In the genomic region with DNA sequence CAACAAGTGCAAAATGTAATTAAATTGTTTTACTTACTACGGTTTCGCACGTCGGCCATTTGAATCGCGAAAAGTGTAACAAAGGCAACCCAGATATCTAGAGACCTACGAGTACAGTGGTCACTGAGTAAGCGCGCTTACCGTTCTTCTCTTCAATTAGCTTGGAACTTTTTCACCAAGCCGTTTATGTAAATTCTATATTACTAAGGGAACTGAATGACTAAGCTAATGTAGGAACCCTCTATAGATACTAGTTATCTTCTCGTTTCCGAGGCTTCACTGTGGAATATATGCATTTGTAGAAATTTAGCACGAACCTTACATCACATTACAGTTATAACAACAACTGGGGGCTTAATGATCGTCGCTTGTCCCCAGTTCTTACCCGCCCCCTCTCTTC, we compare ENCODE assay signal across 1 fruit fly cellular context.
A peak's percentile ranks its signal among the peaks of the same experiment; 100 is the strongest.
TF ChIP-seq lines count a peak whose summit lies in the region.

No protein-coding gene starts in this region.

TF ChIP-seq in whole organism, embryonic, 481 proteins besides CTCF, POLR2A, EP300 and RAD21 (continued from another document and continues in another):
- no peak for TF ChIP-seq CG12155 (GFP tag; optimal IDR thresholded peaks at IDR 0.05; lab: Kevin White, UChicago)
- no peak for TF ChIP-seq Six4 (GFP tag; optimal IDR thresholded peaks at IDR 0.05; lab: Kevin White, UChicago)
- no peak for TF ChIP-seq z (GFP tag; IDR thresholded peaks at IDR 0.05; lab: Robert Waterston, UW)
- TF ChIP-seq sisA (GFP tag; IDR thresholded peaks at IDR 0.05; lab: Robert Waterston, UW): peak; percentile 47
- peak; percentile 18 for TF ChIP-seq NfI (GFP tag; optimal IDR thresholded peaks at IDR 0.05; lab: Kevin White, UChicago)
- TF ChIP-seq tin (GFP tag; optimal IDR thresholded peaks at IDR 0.05; lab: Kevin White, UChicago): no peak
- TF ChIP-seq chm (GFP tag; IDR thresholded peaks at IDR 0.05; lab: Robert Waterston, UW): peak; percentile 35; the same call in 1 of the 2 replicates
- no peak for TF ChIP-seq Max (GFP tag; optimal IDR thresholded peaks at IDR 0.05; lab: Kevin White, UChicago)
- TF ChIP-seq bowl (GFP tag; IDR thresholded peaks at IDR 0.05; lab: Robert Waterston, UW): no peak
- peak; percentile 28 for TF ChIP-seq Xbp1 (GFP tag; optimal IDR thresholded peaks at IDR 0.05; lab: Kevin White, UChicago)
- 0 out of 3 replicates have a peak, but pooled peaks have one; percentile 26 for TF ChIP-seq CG34422 (GFP tag; IDR thresholded peaks at IDR 0.05; lab: Robert Waterston, UW)
- TF ChIP-seq so (GFP tag; IDR thresholded peaks at IDR 0.05; lab: Robert Waterston, UW): no peak
- peak; percentile 28 for TF ChIP-seq phol (tag; optimal IDR thresholded peaks at IDR 0.05; lab: Kevin White, UChicago)
- no peak for TF ChIP-seq CG2875 (GFP tag; optimal IDR thresholded peaks at IDR 0.05; lab: Kevin White, UChicago)
- TF ChIP-seq CG5245 (GFP tag; optimal IDR thresholded peaks at IDR 0.05; lab: Kevin White, UChicago): peak; percentile 8
- peak; percentile 21; the same call in 1 of the 3 replicates for TF ChIP-seq Aef1 (GFP tag; IDR thresholded peaks at IDR 0.05; lab: Robert Waterston, UW)
- TF ChIP-seq CG7271 (tag; optimal IDR thresholded peaks at IDR 0.05; lab: Kevin White, UChicago): no peak
- no peak for TF ChIP-seq Dip3 (GFP tag; optimal IDR thresholded peaks at IDR 0.05; lab: Kevin White, UChicago)
- no peak for TF ChIP-seq fu2 (GFP tag; optimal IDR thresholded peaks at IDR 0.05; lab: Kevin White, UChicago)
- peak; percentile 51; the same call in 1 of the 2 replicates for TF ChIP-seq sens-2 (GFP tag; IDR thresholded peaks at IDR 0.05; lab: Robert Waterston, UW)
- TF ChIP-seq dysf (GFP tag; IDR thresholded peaks at IDR 0.05; lab: Robert Waterston, UW): peak; percentile 69
- TF ChIP-seq HHEX (GFP tag; optimal IDR thresholded peaks at IDR 0.05; lab: Kevin White, UChicago): peak; percentile 26
- peak; percentile 3 for TF ChIP-seq CG4854 (GFP tag; optimal IDR thresholded peaks at IDR 0.05; lab: Kevin White, UChicago)
- no peak for TF ChIP-seq tap (tag; optimal IDR thresholded peaks at IDR 0.05; lab: Kevin White, UChicago)
- no peak for TF ChIP-seq peb (GFP tag; IDR thresholded peaks at IDR 0.05; lab: Robert Waterston, UW)
- TF ChIP-seq Sox100B (GFP tag; optimal IDR thresholded peaks at IDR 0.05; lab: Kevin White, UChicago): no peak
- peak in 1 of 2 experiments; percentile 3 for TF ChIP-seq chif (GFP tag; optimal IDR thresholded peaks at IDR 0.05; lab: Kevin White, UChicago)
- TF ChIP-seq nmo (GFP tag; optimal IDR thresholded peaks at IDR 0.05; lab: Kevin White, UChicago): no peak
- no peak for TF ChIP-seq fd102C (GFP tag; optimal IDR thresholded peaks at IDR 0.05; lab: Kevin White, UChicago)
- TF ChIP-seq Adf1 (GFP tag; IDR thresholded peaks at IDR 0.05; lab: Robert Waterston, UW): no peak
- TF ChIP-seq nau (GFP tag; optimal IDR thresholded peaks at IDR 0.05; lab: Kevin White, UChicago): no peak
- TF ChIP-seq ttk (GFP tag; IDR thresholded peaks at IDR 0.05; lab: Robert Waterston, UW): peak; percentile 35
- TF ChIP-seq jumu (GFP tag; optimal IDR thresholded peaks at IDR 0.05; lab: Kevin White, UChicago): peak; percentile 2
- peak; percentile 31; the same call in 1 of the 2 replicates for TF ChIP-seq ranshi (GFP tag; IDR thresholded peaks at IDR 0.05; lab: Robert Waterston, UW)
- TF ChIP-seq CG2129 (GFP tag; IDR thresholded peaks at IDR 0.05; lab: Robert Waterston, UW; ENCODE audit: partially characterized antibody): no peak
- no peak for TF ChIP-seq CG30403 (GFP tag; optimal IDR thresholded peaks at IDR 0.05; lab: Kevin White, UChicago)
- peak; percentile 37; the same call in 1 of the 2 replicates for TF ChIP-seq H2.0 (GFP tag; IDR thresholded peaks at IDR 0.05; lab: Robert Waterston, UW)
- TF ChIP-seq bab2 (GFP tag; optimal IDR thresholded peaks at IDR 0.05; lab: Kevin White, UChicago): peak; percentile 3
- TF ChIP-seq mam (GFP tag; optimal IDR thresholded peaks at IDR 0.05; lab: Kevin White, UChicago): no peak
- no peak for TF ChIP-seq GATAe (GFP tag; conservative IDR thresholded peaks at IDR 0.05; lab: Robert Waterston, UW)
- TF ChIP-seq B-H1 (GFP tag; IDR thresholded peaks at IDR 0.05; lab: Robert Waterston, UW): peak; percentile 31; the same call in 2 of the 3 replicates
- TF ChIP-seq Oli (tag; optimal IDR thresholded peaks at IDR 0.05; lab: Kevin White, UChicago): peak; percentile 41
- no peak for TF ChIP-seq Camta (GFP tag; optimal IDR thresholded peaks at IDR 0.05; lab: Kevin White, UChicago)
- no peak for TF ChIP-seq tll (GFP tag; optimal IDR thresholded peaks at IDR 0.05; lab: Kevin White, UChicago)
- 0 out of 2 replicates have a peak, but pooled peaks have one; percentile 13 for TF ChIP-seq CG32772 (GFP tag; IDR thresholded peaks at IDR 0.05; lab: Robert Waterston, UW)
- no peak for TF ChIP-seq TFAM (GFP tag; optimal IDR thresholded peaks at IDR 0.05; lab: Kevin White, UChicago)
- no peak for TF ChIP-seq gcm (GFP tag; optimal IDR thresholded peaks at IDR 0.05; lab: Kevin White, UChicago)
- 0 out of 3 replicates have a peak, but pooled peaks have one; percentile 36 for TF ChIP-seq CG11456 (GFP tag; IDR thresholded peaks at IDR 0.05; lab: Robert Waterston, UW)
- TF ChIP-seq nom (GFP tag; optimal IDR thresholded peaks at IDR 0.05; lab: Kevin White, UChicago): no peak
- TF ChIP-seq CG7839 (tag; optimal IDR thresholded peaks at IDR 0.05; lab: Kevin White, UChicago): peak; percentile 45
- TF ChIP-seq Dek (tag; optimal IDR thresholded peaks at IDR 0.05; lab: Kevin White, UChicago): no peak
- TF ChIP-seq CG4820 (GFP tag; optimal IDR thresholded peaks at IDR 0.05; lab: Kevin White, UChicago): peak; percentile 16
- TF ChIP-seq CG10209 (GFP tag; optimal IDR thresholded peaks at IDR 0.05; lab: Kevin White, UChicago): no peak
- no peak for TF ChIP-seq Tbp (GFP tag; optimal IDR thresholded peaks at IDR 0.05; lab: Kevin White, UChicago)
- TF ChIP-seq zfh1 (GFP tag; IDR thresholded peaks at IDR 0.05; lab: Robert Waterston, UW): peak; percentile 60; the same call in 1 of the 3 replicates
- 0 out of 2 replicates have a peak, but pooled peaks have one; percentile 30 for TF ChIP-seq CG17328 (GFP tag; IDR thresholded peaks at IDR 0.05; lab: Robert Waterston, UW)
- TF ChIP-seq ase (GFP tag; IDR thresholded peaks at IDR 0.05; lab: Robert Waterston, UW): 0 out of 3 replicates have a peak, but pooled peaks have one; percentile 35
- TF ChIP-seq Hr51 (GFP tag; optimal IDR thresholded peaks at IDR 0.05; lab: Kevin White, UChicago): peak in 1 of 2 experiments; percentile 33
- no peak for TF ChIP-seq hkb (optimal IDR thresholded peaks at IDR 0.05; lab: Kevin White, UChicago)
- peak; percentile 40; the same call in 1 of the 2 replicates for TF ChIP-seq hkb (GFP tag; IDR thresholded peaks at IDR 0.05; lab: Robert Waterston, UW)
- TF ChIP-seq az2 (GFP tag; optimal IDR thresholded peaks at IDR 0.05; lab: Kevin White, UChicago): peak; percentile 32
- TF ChIP-seq CG3281 (GFP tag; optimal IDR thresholded peaks at IDR 0.05; lab: Kevin White, UChicago): no peak
- peak; percentile 84 for TF ChIP-seq Drgx (GFP tag; IDR thresholded peaks at IDR 0.05; lab: Robert Waterston, UW)
- TF ChIP-seq CG18476 (GFP tag; optimal IDR thresholded peaks at IDR 0.05; lab: Kevin White, UChicago): no peak
- TF ChIP-seq unc-4 (GFP tag; IDR thresholded peaks at IDR 0.05; lab: Robert Waterston, UW; ENCODE audit: partially characterized antibody): no peak
- TF ChIP-seq Rfx (GFP tag; IDR thresholded peaks at IDR 0.05; lab: Robert Waterston, UW): peak; percentile 64
- TF ChIP-seq pan (optimal IDR thresholded peaks at IDR 0.05; lab: Kevin White, UChicago): no peak
- TF ChIP-seq pan (GFP tag; optimal IDR thresholded peaks at IDR 0.05 in 1 of 2, IDR thresholded peaks at IDR 0.05 in 1 of 2): peak in 1 of 2 experiments; percentile 46
- TF ChIP-seq Trl (optimal IDR thresholded peaks at IDR 0.05; lab: Kevin White, UChicago): no peak
- no peak for TF ChIP-seq Trl (GFP tag; optimal IDR thresholded peaks at IDR 0.05; lab: Kevin White, UChicago)
- TF ChIP-seq D19B (GFP tag; optimal IDR thresholded peaks at IDR 0.05; lab: Kevin White, UChicago): no peak
- TF ChIP-seq grau (tag; optimal IDR thresholded peaks at IDR 0.05; lab: Kevin White, UChicago): peak; percentile 81
- peak; percentile 10 for TF ChIP-seq fd96Cb (tag; optimal IDR thresholded peaks at IDR 0.05; lab: Kevin White, UChicago)
- TF ChIP-seq dmrt99B (tag; optimal IDR thresholded peaks at IDR 0.05; lab: Kevin White, UChicago): peak; percentile 45
- no peak for TF ChIP-seq gfzf (GFP tag; optimal IDR thresholded peaks at IDR 0.05; lab: Kevin White, UChicago)
- TF ChIP-seq Mes4 (GFP tag; optimal IDR thresholded peaks at IDR 0.05; lab: Kevin White, UChicago): no peak
- TF ChIP-seq Gsc (GFP tag; IDR thresholded peaks at IDR 0.05; lab: Robert Waterston, UW): no peak
- TF ChIP-seq CG32767 (GFP tag; IDR thresholded peaks at IDR 0.05; lab: Robert Waterston, UW): no peak
- TF ChIP-seq unpg (GFP tag; optimal IDR thresholded peaks at IDR 0.05; lab: Kevin White, UChicago): peak; percentile 47
- TF ChIP-seq usp (GFP tag; optimal IDR thresholded peaks at IDR 0.05; lab: Kevin White, UChicago): no peak
- peak; percentile 66 for TF ChIP-seq esg (GFP tag; conservative IDR thresholded peaks at IDR 0.05; lab: Robert Waterston, UW)
- no peak for TF ChIP-seq hbn (GFP tag; IDR thresholded peaks at IDR 0.05; lab: Robert Waterston, UW; ENCODE audit: partially characterized antibody)
- TF ChIP-seq ewg (GFP tag; optimal IDR thresholded peaks at IDR 0.05; lab: Kevin White, UChicago): peak; percentile 4
- TF ChIP-seq tna (GFP tag; IDR thresholded peaks at IDR 0.05; lab: Robert Waterston, UW; ENCODE audit: partially characterized antibody): no peak
- TF ChIP-seq Chrac-16 (GFP tag; optimal IDR thresholded peaks at IDR 0.05; lab: Kevin White, UChicago): peak; percentile 15
- no peak for TF ChIP-seq cato (GFP tag; optimal IDR thresholded peaks at IDR 0.05; lab: Kevin White, UChicago; ENCODE audit: borderline replicate concordance)
- TF ChIP-seq CG11696 (GFP tag; IDR thresholded peaks at IDR 0.05; lab: Robert Waterston, UW): 0 out of 2 replicates have a peak, but pooled peaks have one; percentile 22
- no peak for TF ChIP-seq dimm (GFP tag; IDR thresholded peaks at IDR 0.05; lab: Robert Waterston, UW)
- TF ChIP-seq ken (GFP tag; IDR thresholded peaks at IDR 0.05; lab: Robert Waterston, UW): peak; percentile 51; the same call in 2 of the 3 replicates
- TF ChIP-seq CG17186 (GFP tag; optimal IDR thresholded peaks at IDR 0.05; lab: Kevin White, UChicago): no peak
- TF ChIP-seq mirr (GFP tag; optimal IDR thresholded peaks at IDR 0.05; lab: Kevin White, UChicago): no peak
- no peak for TF ChIP-seq gsb (GFP tag; IDR thresholded peaks at IDR 0.05; lab: Robert Waterston, UW)
- no peak for TF ChIP-seq CG31388 (GFP tag; optimal IDR thresholded peaks at IDR 0.05; lab: Kevin White, UChicago)
- TF ChIP-seq CG10462 (GFP tag; optimal IDR thresholded peaks at IDR 0.05; lab: Kevin White, UChicago): no peak
- no peak for TF ChIP-seq Dip2 (GFP tag; IDR thresholded peaks at IDR 0.05; lab: Robert Waterston, UW)
- no peak for TF ChIP-seq HLH4C (GFP tag; IDR thresholded peaks at IDR 0.05; lab: Robert Waterston, UW; ENCODE audit: partially characterized antibody)
- TF ChIP-seq prd (optimal IDR thresholded peaks at IDR 0.05; lab: Kevin White, UChicago): no peak
- peak; percentile 73; the same call in 2 of the 3 replicates for TF ChIP-seq prd (GFP tag; IDR thresholded peaks at IDR 0.05; lab: Robert Waterston, UW)
- peak; percentile 46 for TF ChIP-seq lmd (GFP tag; IDR thresholded peaks at IDR 0.05; lab: Robert Waterston, UW)
- TF ChIP-seq cas (GFP tag; IDR thresholded peaks at IDR 0.05; lab: Robert Waterston, UW): no peak
- no peak for TF ChIP-seq Dp (GFP tag; optimal IDR thresholded peaks at IDR 0.05; lab: Kevin White, UChicago)
- peak; percentile 2 for TF ChIP-seq Hmr (GFP tag; optimal IDR thresholded peaks at IDR 0.05; lab: Kevin White, UChicago)
- TF ChIP-seq CG2120 (GFP tag; optimal IDR thresholded peaks at IDR 0.05; lab: Kevin White, UChicago): no peak
- TF ChIP-seq D19A (tag; optimal IDR thresholded peaks at IDR 0.05; lab: Kevin White, UChicago): no peak
- no peak for TF ChIP-seq CG9932 (GFP tag; IDR thresholded peaks at IDR 0.05; lab: Robert Waterston, UW)
- TF ChIP-seq ind (GFP tag; optimal IDR thresholded peaks at IDR 0.05; lab: Kevin White, UChicago): peak; percentile 25
- TF ChIP-seq Nf-YA (GFP tag; IDR thresholded peaks at IDR 0.05; lab: Robert Waterston, UW): no peak
- TF ChIP-seq CG17912 (GFP tag; optimal IDR thresholded peaks at IDR 0.05; lab: Kevin White, UChicago): no peak
- TF ChIP-seq zen (tag; optimal IDR thresholded peaks at IDR 0.05; lab: Kevin White, UChicago): no peak
- no peak for TF ChIP-seq Hr39 (optimal IDR thresholded peaks at IDR 0.05; lab: Kevin White, UChicago)
- TF ChIP-seq Atf6 (GFP tag; IDR thresholded peaks at IDR 0.05; lab: Robert Waterston, UW): no peak
- no peak for TF ChIP-seq nerfin-1 (tag; optimal IDR thresholded peaks at IDR 0.05; lab: Kevin White, UChicago)
- no peak for TF ChIP-seq HLHmδ (GFP tag; optimal IDR thresholded peaks at IDR 0.05; lab: Kevin White, UChicago)
- peak; percentile 48 for TF ChIP-seq CG10366 (GFP tag; IDR thresholded peaks at IDR 0.05; lab: Robert Waterston, UW)
- no peak for TF ChIP-seq CG13296 (GFP tag; optimal IDR thresholded peaks at IDR 0.05; lab: Kevin White, UChicago)
- TF ChIP-seq CG8765 (GFP tag; IDR thresholded peaks at IDR 0.05; lab: Robert Waterston, UW): no peak
- peak; percentile 57; the same call in 1 of the 2 replicates for TF ChIP-seq ap (GFP tag; IDR thresholded peaks at IDR 0.05; lab: Robert Waterston, UW)
- TF ChIP-seq CG11398 (GFP tag; optimal IDR thresholded peaks at IDR 0.05; lab: Kevin White, UChicago): no peak
- no peak for TF ChIP-seq CG6854 (GFP tag; optimal IDR thresholded peaks at IDR 0.05; lab: Kevin White, UChicago)
- TF ChIP-seq CG30431 (GFP tag; optimal IDR thresholded peaks at IDR 0.05; lab: Kevin White, UChicago): no peak
- TF ChIP-seq CkIIα-i1 (GFP tag; IDR thresholded peaks at IDR 0.05; lab: Robert Waterston, UW): no peak
- TF ChIP-seq CG3838 (GFP tag; optimal IDR thresholded peaks at IDR 0.05; lab: Kevin White, UChicago): no peak
- TF ChIP-seq bsh (GFP tag; optimal IDR thresholded peaks at IDR 0.05; lab: Kevin White, UChicago): peak in 1 of 2 experiments; percentile 49
- no peak for TF ChIP-seq CG11085 (GFP tag; IDR thresholded peaks at IDR 0.05; lab: Robert Waterston, UW)
- TF ChIP-seq vvl (GFP tag; IDR thresholded peaks at IDR 0.05; lab: Robert Waterston, UW): peak; percentile 47; the same call in 1 of the 2 replicates
- TF ChIP-seq CG8924 (tag; optimal IDR thresholded peaks at IDR 0.05; lab: Kevin White, UChicago): no peak
- peak; percentile 81 for TF ChIP-seq ci (GFP tag; IDR thresholded peaks at IDR 0.05; lab: Robert Waterston, UW)
- no peak for TF ChIP-seq CG4360 (GFP tag; IDR thresholded peaks at IDR 0.05; lab: Robert Waterston, UW)
